Worm (Caenorhabditis elegans): ENCODE data around the gene spat-2.

DNA sequence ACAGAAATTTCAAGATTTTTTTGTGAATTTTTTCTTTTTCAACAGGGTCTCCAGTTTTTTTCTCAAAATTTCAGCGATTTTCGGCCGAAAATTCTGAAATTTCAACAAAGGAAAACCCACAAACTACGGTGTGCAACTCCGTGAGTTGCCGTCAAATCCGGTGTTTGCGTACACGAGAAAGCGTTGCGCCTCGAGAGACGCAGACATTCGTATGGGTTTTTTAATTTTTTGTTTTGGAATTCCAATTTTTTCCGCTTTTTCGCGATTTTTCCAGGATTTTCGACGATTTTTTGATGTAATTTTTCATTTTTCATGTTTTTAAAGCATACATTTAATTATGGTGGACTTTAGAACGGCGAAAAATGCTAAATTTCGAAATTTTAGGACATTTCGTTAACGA, 608 bp upstream of the spat-2 start:
- TF ChIP-seq nhr-12 (tag; optimal IDR thresholded peaks at IDR 0.05) (peak; percentile 45), skn-1 (tag; optimal IDR thresholded peaks at IDR 0.05) (no peak), elt-3 (tag; optimal IDR thresholded peaks at IDR 0.05) (no peak), ceh-82 (tag; optimal IDR thresholded peaks at IDR 0.05) (no peak), ztf-4 (tag; optimal IDR thresholded peaks at IDR 0.05) (no peak), zag-1 (tag; optimal IDR thresholded peaks at IDR 0.05) (no peak), blmp-1 (tag; optimal IDR thresholded peaks at IDR 0.05; ENCODE audit: insufficient read depth) (peak; percentile 26), F13H6.1 (tag; optimal IDR thresholded peaks at IDR 0.05) (peak; percentile 60)
